Worm (Caenorhabditis elegans): ENCODE measurements around the gene F59B10.3.
A peak's percentile ranks its signal among the peaks of the same experiment; 100 is the strongest.

Gene F59B10.3

ce11 chrII:10529218-10529751, 18.9 kb downstream of the F59B10.3 start:
- TF ChIP-seq lin-39 (tag; optimal IDR thresholded peaks at IDR 0.05) (no peak), mab-5 (tag; optimal IDR thresholded peaks at IDR 0.05) (no peak), sem-4 (tag; optimal IDR thresholded peaks at IDR 0.05) (peak; percentile 42)

- TF ChIP-seq ceh-16 (tag; optimal IDR thresholded peaks at IDR 0.05): no peak
- no peak for TF ChIP-seq ztf-11 (tag; optimal IDR thresholded peaks at IDR 0.05)
- no peak for TF ChIP-seq nhr-77 (tag; optimal IDR thresholded peaks at IDR 0.05)
- no peak for TF ChIP-seq unc-55 (GFP tag; optimal IDR thresholded peaks at IDR 0.05)
- TF ChIP-seq fos-1 (tag; optimal IDR thresholded peaks at IDR 0.05): no peak
- no peak for TF ChIP-seq nhr-11 (tag; optimal IDR thresholded peaks at IDR 0.05)
- no peak for TF ChIP-seq nhr-10 (tag; optimal IDR thresholded peaks at IDR 0.05)
- TF ChIP-seq nhr-23 (tag; optimal IDR thresholded peaks at IDR 0.05): no peak
- no peak for TF ChIP-seq alr-1 (tag; optimal IDR thresholded peaks at IDR 0.05)
- no peak for TF ChIP-seq aly-2 (tag; optimal IDR thresholded peaks at IDR 0.05)
- no peak for TF ChIP-seq nhr-21 (tag; optimal IDR thresholded peaks at IDR 0.05)
- TF ChIP-seq F13H6.1 (tag; optimal IDR thresholded peaks at IDR 0.05): no peak
- TF ChIP-seq elt-1 (tag; optimal IDR thresholded peaks at IDR 0.05): no peak
These were observed 20.6 kb downstream of the F59B10.3 start for ce11 chrII:10530907-10531306.

- no peak for TF ChIP-seq nhr-237 (tag; optimal IDR thresholded peaks at IDR 0.05)
- TF ChIP-seq nhr-11 (tag; optimal IDR thresholded peaks at IDR 0.05): no peak
- TF ChIP-seq mab-5 (tag; optimal IDR thresholded peaks at IDR 0.05): no peak
These were observed 21.3 kb downstream of the F59B10.3 start for ce11 chrII:10531604-10532003.

ce11 chrII:10533985-10534384, 23.6 kb downstream of the F59B10.3 start:
- no peak for TF ChIP-seq nhr-21 (tag; optimal IDR thresholded peaks at IDR 0.05)
- no peak for TF ChIP-seq lin-13 (GFP tag; optimal IDR thresholded peaks at IDR 0.05)
- no peak for TF ChIP-seq unc-55 (GFP tag; optimal IDR thresholded peaks at IDR 0.05)
- TF ChIP-seq ztf-4 (tag; optimal IDR thresholded peaks at IDR 0.05): no peak
- no peak for TF ChIP-seq skn-1 (tag; optimal IDR thresholded peaks at IDR 0.05)
- TF ChIP-seq sem-4 (tag; optimal IDR thresholded peaks at IDR 0.05): no peak
- no peak for TF ChIP-seq nhr-12 (tag; optimal IDR thresholded peaks at IDR 0.05)
- no peak for TF ChIP-seq fos-1 (tag; optimal IDR thresholded peaks at IDR 0.05)
- no peak for TF ChIP-seq R02D3.7 (tag; optimal IDR thresholded peaks at IDR 0.05)
- no peak for TF ChIP-seq nhr-129 (tag; optimal IDR thresholded peaks at IDR 0.05)
- no peak for TF ChIP-seq nhr-77 (tag; optimal IDR thresholded peaks at IDR 0.05)
- TF ChIP-seq nhr-25 (tag; optimal IDR thresholded peaks at IDR 0.05): no peak
- TF ChIP-seq unc-39 (tag; optimal IDR thresholded peaks at IDR 0.05): no peak
- no peak for TF ChIP-seq ztf-1 (GFP tag; conservative IDR thresholded peaks at IDR 0.05)

- no peak for TF ChIP-seq dmd-4 (tag; optimal IDR thresholded peaks at IDR 0.05)
- no peak for TF ChIP-seq ztf-11 (tag; optimal IDR thresholded peaks at IDR 0.05)
- no peak for TF ChIP-seq F13H6.1 (tag; optimal IDR thresholded peaks at IDR 0.05)
- no peak for TF ChIP-seq fos-1 (tag; optimal IDR thresholded peaks at IDR 0.05)
- no peak for TF ChIP-seq egl-27 (tag; optimal IDR thresholded peaks at IDR 0.05)
- no peak for TF ChIP-seq lsy-2 (tag; optimal IDR thresholded peaks at IDR 0.05)
- no peak for TF ChIP-seq nhr-77 (tag; optimal IDR thresholded peaks at IDR 0.05)
- TF ChIP-seq ama-1 (optimal IDR thresholded peaks at IDR 0.05): no peak
- TF ChIP-seq snpc-4 (tag; optimal IDR thresholded peaks at IDR 0.05): no peak
- TF ChIP-seq nhr-11 (tag; optimal IDR thresholded peaks at IDR 0.05): no peak
These were observed 27.2 kb downstream of the F59B10.3 start, which contains the start of gene R166.2 for ce11 chrII:10537571-10537970. Gene R166.2 (minus strand): TSS chrII:10537671.

ce11 chrII:10537988-10538387, 27.6 kb downstream of the F59B10.3 start:
- TF ChIP-seq nhr-25 (tag; optimal IDR thresholded peaks at IDR 0.05): peak; percentile 71
- TF ChIP-seq lin-11 (tag; optimal IDR thresholded peaks at IDR 0.05): no peak
- TF ChIP-seq gmeb-1 (tag; optimal IDR thresholded peaks at IDR 0.05): peak; percentile 72
- no peak for TF ChIP-seq lin-39 (tag; optimal IDR thresholded peaks at IDR 0.05)
- TF ChIP-seq egl-27 (tag; optimal IDR thresholded peaks at IDR 0.05): no peak
- no peak for TF ChIP-seq ZK546.5 (tag; optimal IDR thresholded peaks at IDR 0.05)
- TF ChIP-seq nhr-21 (tag; optimal IDR thresholded peaks at IDR 0.05): peak; percentile 44
- peak; percentile 13 for TF ChIP-seq lin-13 (GFP tag; optimal IDR thresholded peaks at IDR 0.05)
- TF ChIP-seq sma-3 (GFP tag; optimal IDR thresholded peaks at IDR 0.05): peak; percentile 73
- peak; percentile 55 for TF ChIP-seq F13H6.1 (tag; optimal IDR thresholded peaks at IDR 0.05)
- peak; percentile 67 for TF ChIP-seq sma-9 (GFP tag; optimal IDR thresholded peaks at IDR 0.05)
- TF ChIP-seq sma-9 (tag; optimal IDR thresholded peaks at IDR 0.05): no peak
- peak; percentile 12 for TF ChIP-seq R02D3.7 (tag; optimal IDR thresholded peaks at IDR 0.05)
- peak; percentile 63 for TF ChIP-seq C34F6.9 (tag; optimal IDR thresholded peaks at IDR 0.05)
- no peak for TF ChIP-seq ztf-1 (GFP tag; conservative IDR thresholded peaks at IDR 0.05)
- no peak for TF ChIP-seq sem-4 (tag; optimal IDR thresholded peaks at IDR 0.05)
- TF ChIP-seq fos-1 (tag; optimal IDR thresholded peaks at IDR 0.05): peak; percentile 38
- TF ChIP-seq unc-55 (GFP tag; optimal IDR thresholded peaks at IDR 0.05): peak; percentile 57
- TF ChIP-seq nhr-237 (tag; optimal IDR thresholded peaks at IDR 0.05): no peak
- TF ChIP-seq crh-2 (tag; optimal IDR thresholded peaks at IDR 0.05): peak; percentile 58
- peak; percentile 48 to 80 for TF ChIP-seq lsy-2 (tag; optimal IDR thresholded peaks at IDR 0.05)

All from whole organism, L2 larva.